Worm (Caenorhabditis elegans) whole organism, mixed stage, embryonic: ENCODE measurements around the gene C32D5.12.

Experiments
- M03D4.4 ChIP-seq: sonication (generic microtip); optimal IDR thresholded peaks from 2 replicates; lab custom pipeline; 2017; ENCODE audit warnings: mild to moderate bottlenecking, missing genetic modification characterization, missing compliant biosample characterization
- bed-3 ChIP-seq: fragments of 200-800 bp; sonication (Bioruptor generic); optimal IDR thresholded peaks from 3 replicates; lab custom pipeline; 2018; ENCODE audit warnings: mild to moderate bottlenecking, missing genetic modification characterization, moderate library complexity, missing compliant biosample characterization
- blmp-1 ChIP-seq: fragments of 150-350 bp; optimal IDR thresholded peaks from 2 replicates; lab custom pipeline; 2014; ENCODE audit warnings: missing biosample characterization, missing genetic modification characterization
- ceh-39 ChIP-seq: fragments of 150-350 bp; optimal IDR thresholded peaks from 2 replicates; lab custom pipeline; 2014; ENCODE audit warnings: missing biosample characterization, missing genetic modification characterization
- ceh-43 ChIP-seq: fragments of 200-800 bp; sonication (Bioruptor generic); optimal IDR thresholded peaks from 2 replicates; lab custom pipeline; 2018; ENCODE audit warnings: mild to moderate bottlenecking, missing genetic modification characterization, moderate library complexity, missing compliant biosample characterization
- ceh-83 ChIP-seq: fragments of 200-800 bp; sonication (Bioruptor generic); optimal IDR thresholded peaks from 2 replicates; lab custom pipeline; 2018; ENCODE audit warnings: mild to moderate bottlenecking, missing genetic modification characterization, missing compliant biosample characterization
- ces-1 ChIP-seq: fragments of 150-350 bp; optimal IDR thresholded peaks from 2 replicates; lab custom pipeline; 2014; ENCODE audit warnings: missing biosample characterization, missing genetic modification reagents, missing genetic modification characterization
- cnd-1 ChIP-seq: fragments of 200-800 bp; sonication (Bioruptor generic); optimal IDR thresholded peaks from 2 replicates; lab custom pipeline; 2018; ENCODE audit warnings: mild to moderate bottlenecking, missing genetic modification characterization, missing compliant biosample characterization
- drap-1 ChIP-seq: fragments of 200-800 bp; sonication (Bioruptor generic); optimal IDR thresholded peaks from 3 replicates; lab custom pipeline; 2018; ENCODE audit warnings: mild to moderate bottlenecking, missing genetic modification characterization, missing compliant biosample characterization
- elt-1 ChIP-seq: sonication (generic microtip); optimal IDR thresholded peaks from 2 replicates; lab custom pipeline; 2017; ENCODE audit warnings: missing genetic modification characterization, mild to moderate bottlenecking, missing compliant biosample characterization, antibody characterized with exemption, moderate library complexity, borderline replicate concordance; ENCODE audit not compliant: insufficient read depth
- elt-3 ChIP-seq: fragments of 150-350 bp; optimal IDR thresholded peaks from 2 replicates; lab custom pipeline; 2014; ENCODE audit warnings: missing biosample characterization, missing genetic modification characterization
- flh-1 ChIP-seq: fragments of 200-800 bp; sonication (Bioruptor generic); optimal IDR thresholded peaks from 2 replicates; lab custom pipeline; 2018; ENCODE audit warnings: mild to moderate bottlenecking, missing genetic modification characterization, moderate library complexity, missing compliant biosample characterization
- hlh-1 ChIP-seq: fragments of 150-350 bp; optimal IDR thresholded peaks from 2 replicates; lab custom pipeline; 2014; ENCODE audit warnings: missing biosample characterization, missing genetic modification reagents, missing genetic modification characterization
- lin-13 ChIP-seq: fragments of 150-350 bp; optimal IDR thresholded peaks from 2 replicates; lab custom pipeline; 2014; ENCODE audit warnings: missing biosample characterization, missing genetic modification characterization
- lin-32 ChIP-seq: fragments of 200-800 bp; sonication (Bioruptor generic); optimal IDR thresholded peaks from 2 replicates; lab custom pipeline; 2018; ENCODE audit warnings: mild to moderate bottlenecking, missing genetic modification characterization, missing compliant biosample characterization
- mab-5 ChIP-seq: fragments of 150-350 bp; optimal IDR thresholded peaks from 2 replicates; lab custom pipeline; 2014; ENCODE audit warnings: missing biosample characterization, missing genetic modification characterization
- mep-1 ChIP-seq: fragments of 150-350 bp; optimal IDR thresholded peaks from 2 replicates; lab custom pipeline; 2017; ENCODE audit warnings: missing biosample characterization, missing genetic modification reagents, missing genetic modification characterization, inconsistent platforms
- mls-2 ChIP-seq: sonication (generic microtip); optimal IDR thresholded peaks from 2 replicates; lab custom pipeline; 2016; ENCODE audit warnings: mild to moderate bottlenecking, missing genetic modification characterization, moderate library complexity, missing compliant biosample characterization
- nhr-12 ChIP-seq: fragments of 150-350 bp; optimal IDR thresholded peaks from 2 replicates; lab custom pipeline; 2014; ENCODE audit warnings: missing biosample characterization, missing genetic modification characterization
- nhr-2 ChIP-seq: fragments of 150-350 bp; optimal IDR thresholded peaks from 2 replicates; lab custom pipeline; 2014; ENCODE audit warnings: missing biosample characterization, missing genetic modification characterization
- nhr-237 ChIP-seq: fragments of 150-350 bp; optimal IDR thresholded peaks from 2 replicates; lab custom pipeline; 2014; ENCODE audit warnings: missing biosample characterization, missing genetic modification characterization
- nhr-28 ChIP-seq: fragments of 150-350 bp; optimal IDR thresholded peaks from 2 replicates; lab custom pipeline; 2014; ENCODE audit warnings: missing biosample characterization, missing genetic modification characterization
- nhr-76 ChIP-seq: sonication (generic microtip); optimal IDR thresholded peaks from 2 replicates; lab custom pipeline; 2017; ENCODE audit warnings: missing biosample characterization, missing genetic modification characterization
- pha-4 ChIP-seq: fragments of 150-350 bp; optimal IDR thresholded peaks from 2 replicates; lab custom pipeline; 2018; ENCODE audit warnings: missing biosample characterization, missing genetic modification reagents, missing genetic modification characterization
- sem-2 ChIP-seq: fragments of 200-800 bp; sonication (Bioruptor generic); optimal IDR thresholded peaks from 2 replicates; lab custom pipeline; 2018; ENCODE audit warnings: mild to moderate bottlenecking, missing genetic modification characterization, missing compliant biosample characterization
- snpc-4 ChIP-seq: fragments of 150-350 bp; optimal IDR thresholded peaks from 2 replicates; lab custom pipeline; 2014; ENCODE audit warnings: missing biosample characterization, missing genetic modification characterization
- sptf-1 ChIP-seq: sonication (generic microtip); optimal IDR thresholded peaks from 2 replicates; lab custom pipeline; 2017; ENCODE audit warnings: mild to moderate bottlenecking, missing genetic modification characterization, moderate library complexity, missing compliant biosample characterization
- tbx-8 ChIP-seq: fragments of 200-800 bp; sonication (Bioruptor generic); optimal IDR thresholded peaks from 2 replicates; lab custom pipeline; 2018; ENCODE audit warnings: mild to moderate bottlenecking, missing genetic modification characterization, moderate library complexity, missing compliant biosample characterization
- unc-120 ChIP-seq: sonication (generic microtip); optimal IDR thresholded peaks from 2 replicates; lab custom pipeline; 2017; ENCODE audit warnings: missing genetic modification characterization, missing compliant biosample characterization; ENCODE audit not compliant: poor library complexity, severe bottlenecking
- unc-39 ChIP-seq: fragments of 150-350 bp; optimal IDR thresholded peaks from 2 replicates; lab custom pipeline; 2014; ENCODE audit warnings: missing biosample characterization, missing genetic modification characterization
- unc-62 ChIP-seq: fragments of 150-350 bp; optimal IDR thresholded peaks from 2 replicates; lab custom pipeline; 2014; ENCODE audit warnings: missing biosample characterization, missing genetic modification reagents, missing genetic modification characterization
- zip-8 ChIP-seq: fragments of 150-350 bp; optimal IDR thresholded peaks from 2 replicates; lab custom pipeline; 2014; ENCODE audit warnings: missing biosample characterization, missing genetic modification characterization
- ztf-11 ChIP-seq: fragments of 150-350 bp; optimal IDR thresholded peaks from 2 replicates; lab custom pipeline; 2014; ENCODE audit warnings: missing biosample characterization, missing genetic modification characterization

Gene C32D5.12

DNA sequence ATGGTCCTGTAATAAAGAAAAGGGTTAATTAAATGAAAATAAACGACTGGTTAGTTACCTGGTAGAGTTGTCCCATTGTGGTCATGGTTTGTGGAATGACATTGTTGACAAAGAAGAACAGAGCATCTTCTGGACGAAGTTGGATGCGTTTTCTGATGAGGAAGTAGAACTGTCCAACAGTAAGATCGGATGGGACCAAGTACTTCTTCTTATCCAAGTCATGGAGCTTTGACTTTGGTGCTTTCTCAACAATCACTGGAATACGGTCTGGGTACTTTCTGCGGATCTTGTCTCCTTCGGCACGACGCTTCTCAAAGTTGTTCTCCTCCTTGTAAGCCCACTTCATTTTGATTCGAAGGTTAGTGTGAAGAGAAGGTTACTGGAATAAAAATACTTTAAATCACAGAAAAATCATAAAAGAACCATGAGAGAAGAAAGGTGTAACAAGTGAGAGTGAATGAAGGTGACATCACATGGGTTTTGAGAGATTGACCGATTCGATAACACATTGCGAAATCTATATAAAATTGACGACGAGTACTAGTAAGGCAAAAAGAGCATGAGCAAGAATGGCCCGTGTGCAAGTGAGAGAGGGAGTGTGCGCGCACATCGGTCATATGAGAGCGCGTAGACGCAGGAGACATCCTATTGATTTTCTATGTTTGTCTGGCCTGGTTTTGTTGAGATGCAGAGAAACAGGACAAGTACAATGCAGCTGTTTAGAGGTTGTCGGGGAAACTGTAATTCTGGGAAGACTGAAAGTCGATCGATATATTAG lies 11.3 kb downstream of the C32D5.12 start, which contains the start of gene lgg-1:
lgg-1 (minus strand) TSS at position 379 of the 778 bp plus-strand sequence.
- TF ChIP-seq lin-13 (tag; lab: Kevin White, UChicago) (peak; percentile 47), nhr-237 (peak; percentile 5), nhr-28 (no peak), pha-4 (peak; percentile 22), ces-1 (GFP tag; lab: Kevin White, UChicago) (peak; percentile 31), lin-32 (GFP tag; lab: Kevin White, UChicago) (peak; percentile 44), tbx-8 (GFP tag; lab: Kevin White, UChicago) (no peak), unc-120 (tag; lab: Kevin White, UChicago) (no peak), ceh-39 (peak; percentile 18), mep-1 (tag; lab: Kevin White, UChicago) (peak; percentile 34), elt-1 (tag; lab: Kevin White, UChicago) (peak; percentile 73), sptf-1 (tag; lab: Kevin White, UChicago) (peak; percentile 35)

- peak; percentile 14 for TF ChIP-seq tbx-8 (GFP tag; lab: Kevin White, UChicago)
- TF ChIP-seq sem-2 (GFP tag; lab: Kevin White, UChicago): no peak
- TF ChIP-seq unc-120 (tag; lab: Kevin White, UChicago): no peak
- TF ChIP-seq M03D4.4 (tag; lab: Kevin White, UChicago): no peak
- TF ChIP-seq nhr-12: no peak
- TF ChIP-seq nhr-28: no peak
- no peak for TF ChIP-seq unc-39 (tag; lab: Kevin White, UChicago)
- TF ChIP-seq ceh-83: peak; percentile 67
- no peak for TF ChIP-seq nhr-76 (tag; lab: Kevin White, UChicago)
- TF ChIP-seq mls-2 (tag; lab: Kevin White, UChicago): no peak
- no peak for TF ChIP-seq elt-3 (tag; lab: Kevin White, UChicago)
- no peak for TF ChIP-seq unc-62
- TF ChIP-seq ceh-39: no peak
- TF ChIP-seq nhr-2 (tag; lab: Kevin White, UChicago): no peak
- TF ChIP-seq lin-13 (tag; lab: Kevin White, UChicago): no peak
- TF ChIP-seq ztf-11 (tag; lab: Kevin White, UChicago): no peak
- no peak for TF ChIP-seq bed-3
- no peak for TF ChIP-seq zip-8 (tag; lab: Kevin White, UChicago)
- no peak for TF ChIP-seq ces-1 (GFP tag; lab: Kevin White, UChicago)
- no peak for TF ChIP-seq snpc-4 (tag; lab: Kevin White, UChicago)
- TF ChIP-seq hlh-1: no peak
- no peak for TF ChIP-seq drap-1 (GFP tag; lab: Kevin White, UChicago)
- TF ChIP-seq pha-4: no peak
- no peak for TF ChIP-seq flh-1 (GFP tag; lab: Kevin White, UChicago)
- TF ChIP-seq cnd-1 (tag; lab: Kevin White, UChicago): peak; percentile 5
Measured at ce11 chrII:6346551-6347079, 12.2 kb downstream of the C32D5.12 start.

ce11 chrII:6345195-6346158 lies 13.3 kb downstream of the C32D5.12 start, which contains the start of gene C32D5.8:
C32D5.8 (minus strand) TSS chrII:6345964.
- no peak for TF ChIP-seq nhr-76 (tag; lab: Kevin White, UChicago)
- no peak for TF ChIP-seq elt-3 (tag; lab: Kevin White, UChicago)
- no peak for TF ChIP-seq hlh-1
- TF ChIP-seq drap-1 (GFP tag; lab: Kevin White, UChicago): no peak
- no peak for TF ChIP-seq ceh-43 (GFP tag; lab: Kevin White, UChicago)
- TF ChIP-seq nhr-2 (tag; lab: Kevin White, UChicago): no peak
- no peak for TF ChIP-seq ztf-11 (tag; lab: Kevin White, UChicago)
- no peak for TF ChIP-seq flh-1 (GFP tag; lab: Kevin White, UChicago)
- TF ChIP-seq nhr-28: no peak
- TF ChIP-seq pha-4: no peak
- TF ChIP-seq blmp-1 (tag; lab: Kevin White, UChicago): no peak
- no peak for TF ChIP-seq mep-1 (tag; lab: Kevin White, UChicago)
- TF ChIP-seq mab-5 (tag; lab: Kevin White, UChicago): no peak
- TF ChIP-seq elt-1 (tag; lab: Kevin White, UChicago): no peak
